Fruit fly (Drosophila melanogaster) whole organism, embryonic: ENCODE data around the gene TMEM216.

Source experiments
- CG16815 ChIP-seq: fragments of 200-800 bp; sonication (Bioruptor generic); optimal IDR thresholded peaks from 3 replicates; lab custom pipeline; 2017; ENCODE audit warnings: missing biosample characterization, mild to moderate bottlenecking, missing genetic modification characterization
- Ravus ChIP-seq: fragments of 200-800 bp; sonication (Bioruptor generic); IDR thresholded peaks from 2 replicates; pipeline ENCODE4 v1.3.6; 2022; ENCODE audit warnings: missing biosample characterization, missing genetic modification characterization
- Taf1 ChIP-seq: fragments of 200-800 bp; sonication (Bioruptor generic); IDR thresholded peaks from 2 replicates; pipeline ENCODE4 v1.3.6; 2022; ENCODE audit warnings: missing biosample characterization, missing genetic modification characterization
- h ChIP-seq: fragments of >200 bp; optimal IDR thresholded peaks from 2 replicates; lab custom pipeline; 2017
- p53 ChIP-seq: fragments of 200-800 bp; sonication (Bioruptor generic); optimal IDR thresholded peaks from 2 replicates; lab custom pipeline; 2016; ENCODE audit warnings: missing biosample characterization, missing genetic modification characterization

dm6 chr3R:8718898-8719297 is 2.9 kb downstream of the TMEM216 start, which contains the start of gene CG11760:
- TF ChIP-seq p53 (GFP tag; lab: Kevin White, UChicago) = no peak
- no peak for TF ChIP-seq CG16815 (GFP tag; lab: Kevin White, UChicago)
- TF ChIP-seq h (lab: Kevin White, UChicago) = no peak
- no peak for TF ChIP-seq Taf1 (GFP tag; lab: Robert Waterston, UW)
- TF ChIP-seq Ravus (GFP tag; lab: Robert Waterston, UW) = no peak
